Worm (Caenorhabditis elegans) whole organism, midembryonic: Measurements from ENCODE around the gene R09H10.1.

Experiments used
- cog-1 ChIP-seq: sonication (generic microtip); optimal IDR thresholded peaks from 2 replicates; lab custom pipeline; 2016; ENCODE audit warnings: missing genetic modification characterization, missing compliant biosample characterization
- flt-1 ChIP-seq: fragments of 200-800 bp; sonication (Bioruptor generic); IDR thresholded peaks from 2 replicates; pipeline ENCODE4 v1.3.6; 2022; ENCODE audit warnings: missing genetic modification characterization, missing compliant biosample characterization
- klf-2 ChIP-seq: fragments of 200-800 bp; sonication (Bioruptor generic); conservative IDR thresholded peaks from 2 replicates; pipeline ENCODE4 v1.3.6; 2022; ENCODE audit warnings: missing genetic modification reagents, missing genetic modification characterization, missing compliant biosample characterization
- med-1 ChIP-seq: sonication (generic microtip); optimal IDR thresholded peaks from 2 replicates; lab custom pipeline; 2017; ENCODE audit warnings: missing genetic modification characterization, mild to moderate bottlenecking, missing compliant biosample characterization, antibody characterized with exemption, missing genetic modification reagents; ENCODE audit not compliant: insufficient read depth
- ref-1 ChIP-seq: fragments of 200-800 bp; sonication (Bioruptor generic); conservative IDR thresholded peaks from 2 replicates; pipeline ENCODE4 v1.3.6; 2022; ENCODE audit warnings: missing genetic modification reagents, missing genetic modification characterization, missing compliant biosample characterization
- tab-1 ChIP-seq: fragments of 200-800 bp; sonication (Bioruptor generic); IDR thresholded peaks from 2 replicates; pipeline ENCODE4 v1.3.6; 2022; ENCODE audit warnings: missing genetic modification characterization, missing compliant biosample characterization
- ztf-23 ChIP-seq: fragments of 200-800 bp; sonication (Bioruptor generic); IDR thresholded peaks from 2 replicates; pipeline ENCODE4 v1.3.6; 2022; ENCODE audit warnings: missing genetic modification reagents, missing genetic modification characterization, missing compliant biosample characterization
- ztf-29 ChIP-seq: fragments of 200-800 bp; sonication (Bioruptor generic); IDR thresholded peaks from 2 replicates; pipeline ENCODE4 v1.3.6; 2022; ENCODE audit warnings: missing genetic modification reagents, missing genetic modification characterization, missing compliant biosample characterization

DNA sequence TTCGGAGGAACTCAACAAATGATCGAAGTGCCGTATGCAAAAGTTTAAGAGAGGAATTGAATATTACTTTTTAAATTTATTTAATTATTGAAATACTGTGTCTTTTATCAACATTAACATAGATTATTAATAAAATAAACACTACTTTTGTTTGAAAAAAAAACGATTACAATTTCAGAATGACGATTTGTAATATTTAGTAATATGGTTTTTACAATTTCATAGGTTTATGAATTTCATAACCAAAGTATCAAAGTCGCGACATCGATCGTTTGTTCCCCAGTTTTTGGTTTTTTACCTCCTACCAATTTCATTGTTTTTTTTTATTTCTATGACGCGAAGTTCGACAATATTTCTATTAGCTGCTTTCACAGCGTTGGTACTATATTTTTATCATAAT is at the start of gene R09H10.1:
- TF ChIP-seq flt-1 (GFP tag; lab: Robert Waterston, UW) (no peak), ztf-23 (GFP tag; lab: Robert Waterston, UW) (no peak), med-1 (GFP tag; lab: Kevin White, UChicago) (no peak), klf-2 (GFP tag; lab: Robert Waterston, UW) (no peak), tab-1 (GFP tag; lab: Robert Waterston, UW) (no peak), ztf-29 (no peak), cog-1 (tag; lab: Kevin White, UChicago) (no peak), ref-1 (GFP tag; lab: Robert Waterston, UW) (no peak)
